Worm (Caenorhabditis elegans) whole organism, midembryonic: ENCODE results near the gene vit-6.

Experiments used
- med-1 ChIP-seq: sonication (generic microtip); optimal IDR thresholded peaks from 2 replicates; lab custom pipeline; 2017; ENCODE audit warnings: missing genetic modification characterization, mild to moderate bottlenecking, missing compliant biosample characterization, antibody characterized with exemption, missing genetic modification reagents; ENCODE audit not compliant: insufficient read depth
- ztf-23 ChIP-seq: fragments of 200-800 bp; sonication (Bioruptor generic); IDR thresholded peaks from 2 replicates; pipeline ENCODE4 v1.3.6; 2022; ENCODE audit warnings: missing genetic modification reagents, missing genetic modification characterization, missing compliant biosample characterization
- ztf-29 ChIP-seq: fragments of 200-800 bp; sonication (Bioruptor generic); IDR thresholded peaks from 2 replicates; pipeline ENCODE4 v1.3.6; 2022; ENCODE audit warnings: missing genetic modification reagents, missing genetic modification characterization, missing compliant biosample characterization

- TF ChIP-seq med-1 (GFP tag; lab: Kevin White, UChicago), result no peak
- no peak for TF ChIP-seq ztf-29 (GFP tag; lab: Robert Waterston, UW)
- TF ChIP-seq ztf-23 (GFP tag; lab: Robert Waterston, UW), result no peak
Observed at ce11 chrIV:8273334-8273733, 12.4 kb downstream of the vit-6 start.
